Worm (Caenorhabditis elegans) whole organism, young adult: ENCODE data around the gene idpp-3.

ENCODE experiments used
- B0035.1 ChIP-seq: sonication (generic microtip); optimal IDR thresholded peaks from 2 replicates; lab custom pipeline; 2016; ENCODE audit warnings: missing genetic modification characterization, mild to moderate bottlenecking, missing compliant biosample characterization, missing genotype, missing genetic modification reagents
- C06A6.2 ChIP-seq: fragments of 200-800 bp; sonication (Bioruptor generic); conservative IDR thresholded peaks from 2 replicates; pipeline ENCODE4 v1.3.6; 2022; ENCODE audit warnings: missing genetic modification characterization, missing compliant biosample characterization
- F10E7.11 ChIP-seq: sonication (generic microtip); optimal IDR thresholded peaks from 2 replicates; lab custom pipeline; 2017; ENCODE audit warnings: mild to moderate bottlenecking, missing genetic modification characterization, moderate library complexity, missing compliant biosample characterization
- F37B4.10 ChIP-seq: fragments of 200-800 bp; sonication (Bioruptor generic); IDR thresholded peaks from 2 replicates; pipeline ENCODE4 v1.3.6; 2022; ENCODE audit warnings: missing genetic modification characterization, missing compliant biosample characterization
- K11D2.4 ChIP-seq: fragments of 200-800 bp; sonication (Bioruptor generic); IDR thresholded peaks from 2 replicates; pipeline ENCODE4 v1.3.6; 2022; ENCODE audit warnings: missing genetic modification reagents, missing genetic modification characterization, missing compliant biosample characterization
- Y53G8AR.9 ChIP-seq: fragments of 200-800 bp; sonication (Bioruptor generic); conservative IDR thresholded peaks from 2 replicates; pipeline ENCODE4 v1.3.6; 2022; ENCODE audit warnings: missing genetic modification reagents, missing genetic modification characterization, missing compliant biosample characterization
- ama-1 ChIP-seq, 3 experiments: fragments of 150-350 bp in 1 of 3; sonication (generic microtip) in 2 of 3; optimal IDR thresholded peaks; 2 replicates each; lab custom pipeline; 2014 to 2018; ENCODE audit warnings: missing biosample characterization in 2 of 3, missing genetic modification characterization in 2 of 3, missing genetic modification reagents in 2 of 3
- aptf-2 ChIP-seq: fragments of 200-800 bp; sonication (Bioruptor generic); conservative IDR thresholded peaks from 2 replicates; pipeline ENCODE4 v1.3.6; 2022; ENCODE audit warnings: missing genetic modification reagents, missing genetic modification characterization, missing compliant biosample characterization
- atf-7 ChIP-seq: sonication (generic microtip); optimal IDR thresholded peaks from 2 replicates; lab custom pipeline; 2017; ENCODE audit warnings: mild to moderate bottlenecking, missing genetic modification characterization, missing compliant biosample characterization
- athp-1 ChIP-seq: sonication (generic microtip); optimal IDR thresholded peaks from 2 replicates; lab custom pipeline; 2017; ENCODE audit warnings: mild to moderate bottlenecking, missing genetic modification characterization, missing compliant biosample characterization
- cebp-2 ChIP-seq: fragments of 200-800 bp; sonication (Bioruptor generic); IDR thresholded peaks from 2 replicates; pipeline ENCODE4 v1.3.6; 2022; ENCODE audit warnings: missing genetic modification characterization, missing compliant biosample characterization
- ceh-79 ChIP-seq: sonication (generic microtip); optimal IDR thresholded peaks from 2 replicates; lab custom pipeline; 2017; ENCODE audit warnings: mild to moderate bottlenecking, missing genetic modification characterization, missing compliant biosample characterization
- ceh-91 ChIP-seq: fragments of 200-800 bp; sonication (Bioruptor generic); IDR thresholded peaks from 2 replicates; pipeline ENCODE4 v1.3.6; 2022; ENCODE audit warnings: missing genetic modification reagents, missing genetic modification characterization, missing compliant biosample characterization
- chd-7 ChIP-seq: sonication (generic microtip); optimal IDR thresholded peaks from 2 replicates; lab custom pipeline; 2016; ENCODE audit warnings: mild to moderate bottlenecking, missing genetic modification characterization, moderate library complexity, missing compliant biosample characterization
- dpff-1 ChIP-seq: sonication (generic microtip); optimal IDR thresholded peaks from 2 replicates; lab custom pipeline; 2017; ENCODE audit warnings: mild to moderate bottlenecking, missing genetic modification characterization, missing compliant biosample characterization
- efl-1 ChIP-seq: fragments of 150-350 bp; optimal IDR thresholded peaks from 2 replicates; lab custom pipeline; 2014; ENCODE audit warnings: missing biosample characterization, missing genetic modification reagents, missing genetic modification characterization
- ekl-4 ChIP-seq: fragments of 200-800 bp; sonication (Bioruptor generic); IDR thresholded peaks from 2 replicates; pipeline ENCODE4 v1.3.6; 2022; ENCODE audit warnings: missing genetic modification reagents, missing genetic modification characterization, missing compliant biosample characterization
- ets-4 ChIP-seq: fragments of 200-800 bp; sonication (Bioruptor generic); optimal IDR thresholded peaks from 2 replicates; lab custom pipeline; 2018; ENCODE audit warnings: mild to moderate bottlenecking, missing genetic modification characterization, missing compliant biosample characterization
- him-1 ChIP-seq: sonication (generic microtip); optimal IDR thresholded peaks from 2 replicates; lab custom pipeline; 2016; ENCODE audit warnings: missing genotype, missing genetic modification reagents, missing genetic modification characterization, missing compliant biosample characterization
- hlh-12 ChIP-seq: sonication (generic microtip); optimal IDR thresholded peaks from 2 replicates; lab custom pipeline; 2016; ENCODE audit warnings: missing genetic modification characterization, missing compliant biosample characterization
- hsf-1 ChIP-seq: fragments of 200-800 bp; sonication (Bioruptor generic); IDR thresholded peaks from 2 replicates; pipeline ENCODE4 v1.3.6; 2022; ENCODE audit warnings: missing genetic modification reagents, missing genetic modification characterization, missing compliant biosample characterization
- lin-26 ChIP-seq: fragments of 200-800 bp; sonication (Bioruptor generic); IDR thresholded peaks from 2 replicates; pipeline ENCODE4 v1.3.6; 2022; ENCODE audit warnings: missing genetic modification reagents, missing genetic modification characterization, missing compliant biosample characterization
- lir-1 ChIP-seq: fragments of 200-800 bp; sonication (Bioruptor generic); conservative IDR thresholded peaks from 2 replicates; pipeline ENCODE4 v1.3.6; 2022; ENCODE audit warnings: missing genetic modification reagents, missing genetic modification characterization, missing compliant biosample characterization
- lsy-27 ChIP-seq: sonication (generic microtip); optimal IDR thresholded peaks from 2 replicates; lab custom pipeline; 2017; ENCODE audit warnings: missing genetic modification characterization, mild to moderate bottlenecking, missing compliant biosample characterization, antibody characterized with exemption, missing genotype, borderline replicate concordance; ENCODE audit not compliant: insufficient read depth
- madf-8 ChIP-seq: fragments of 200-800 bp; sonication (Bioruptor generic); conservative IDR thresholded peaks from 2 replicates; pipeline ENCODE4 v1.3.6; 2022; ENCODE audit warnings: missing genetic modification reagents, missing genetic modification characterization, missing compliant biosample characterization
- mxl-1 ChIP-seq: sonication (generic microtip); optimal IDR thresholded peaks from 2 replicates; lab custom pipeline; 2016; ENCODE audit warnings: missing genetic modification characterization, missing compliant biosample characterization
- nhr-120 ChIP-seq: fragments of 200-800 bp; sonication (Bioruptor generic); IDR thresholded peaks from 2 replicates; pipeline ENCODE4 v1.3.6; 2022; ENCODE audit warnings: missing genetic modification characterization, missing compliant biosample characterization
- nhr-27 ChIP-seq: fragments of 200-800 bp; sonication (Bioruptor generic); optimal IDR thresholded peaks from 2 replicates; lab custom pipeline; 2018; ENCODE audit warnings: mild to moderate bottlenecking, missing genetic modification characterization, moderate library complexity, missing compliant biosample characterization
- snpc-1.1 ChIP-seq: sonication (generic microtip); optimal IDR thresholded peaks from 2 replicates; lab custom pipeline; 2017; ENCODE audit warnings: missing genetic modification characterization, mild to moderate bottlenecking, missing compliant biosample characterization, antibody characterized with exemption, moderate library complexity, missing genotype, missing genetic modification reagents; ENCODE audit not compliant: insufficient read depth
- tbp1 ChIP-seq: fragments of 200-800 bp; sonication (Bioruptor generic); optimal IDR thresholded peaks from 2 replicates; lab custom pipeline; 2018; ENCODE audit warnings: mild to moderate bottlenecking, missing genetic modification characterization, missing compliant biosample characterization
- tlf-1 ChIP-seq: fragments of 200-800 bp; sonication (Bioruptor generic); optimal IDR thresholded peaks from 2 replicates; lab custom pipeline; 2018; ENCODE audit warnings: mild to moderate bottlenecking, missing genetic modification characterization, missing compliant biosample characterization
- zim-3 ChIP-seq: sonication (generic microtip); optimal IDR thresholded peaks from 2 replicates; lab custom pipeline; 2017; ENCODE audit warnings: mild to moderate bottlenecking, missing genetic modification characterization, moderate library complexity, missing compliant biosample characterization

Gene idpp-3

DNA sequence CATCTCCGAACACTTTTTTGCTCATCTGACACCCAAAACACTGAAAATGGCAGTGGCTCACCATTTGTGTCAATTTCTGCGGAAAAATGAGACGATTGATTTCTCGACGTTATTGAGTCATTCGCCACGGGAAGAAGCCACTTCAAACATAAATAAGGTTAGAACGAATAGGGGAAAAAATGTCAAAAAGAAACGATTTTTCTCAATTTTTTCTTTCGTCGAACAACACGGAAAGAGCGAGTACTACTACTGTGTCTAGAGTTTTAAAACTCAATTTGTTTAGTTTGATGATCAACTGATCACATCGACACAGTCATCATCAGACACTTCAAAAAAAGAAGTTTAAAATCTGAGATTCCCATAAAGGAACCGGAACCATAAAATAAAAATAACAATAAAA lies 40.5 kb downstream of the idpp-3 start (continued):
- TF ChIP-seq ceh-91 (no peak), madf-8 (GFP tag; lab: Robert Waterston, UW) (no peak), nhr-27 (tag; lab: Kevin White, UChicago) (no peak), snpc-1.1 (tag; lab: Kevin White, UChicago) (no peak)
- TF ChIP-seq, all 124 proteins: peak for 0

- no peak for TF ChIP-seq chd-7 (tag; lab: Kevin White, UChicago)
- no peak for TF ChIP-seq nhr-120 (GFP tag; lab: Robert Waterston, UW)
- TF ChIP-seq ceh-91: no peak
- no peak for TF ChIP-seq lir-1
- no peak for TF ChIP-seq tbp1
- no peak for TF ChIP-seq ama-1 (optimal IDR thresholded peaks at IDR 0.05; lab: Kevin White, UChicago)
- no peak for TF ChIP-seq ama-1 (GFP tag; optimal IDR thresholded peaks at IDR 0.05; lab: Kevin White, UChicago)
- no peak for TF ChIP-seq dpff-1
- no peak for TF ChIP-seq tlf-1 (GFP tag; lab: Kevin White, UChicago)
- TF ChIP-seq mxl-1: no peak
- TF ChIP-seq, all 124 proteins: peak for 0
Measured at ce11 chrX:14918538-14918937, 42.8 kb downstream of the idpp-3 start, which contains the start of gene npr-40. TSS of gene npr-40 (plus strand) at chrX:14918838.

DNA sequence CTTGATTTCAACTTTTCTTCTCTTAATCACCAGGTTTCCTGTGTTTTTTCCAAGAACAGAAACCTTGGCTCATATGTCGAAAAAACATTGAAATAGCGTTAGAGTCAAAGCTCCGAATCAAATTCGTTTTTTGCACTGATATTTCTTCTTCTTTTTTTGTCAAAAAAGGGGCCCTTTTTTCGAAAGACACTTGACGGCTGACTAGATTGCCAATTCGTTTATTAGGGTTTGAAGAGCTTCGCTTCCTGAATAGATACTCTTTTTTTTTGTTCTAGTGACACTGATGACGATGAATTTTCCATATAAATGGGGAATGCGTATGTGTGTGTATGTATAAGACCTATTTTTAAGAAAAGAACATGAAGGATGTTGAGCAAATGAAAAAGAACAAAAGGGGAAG lies 44.6 kb downstream of the idpp-3 start:
- TF ChIP-seq B0035.1 (no peak), hlh-12 (tag; lab: Kevin White, UChicago) (no peak)

DNA sequence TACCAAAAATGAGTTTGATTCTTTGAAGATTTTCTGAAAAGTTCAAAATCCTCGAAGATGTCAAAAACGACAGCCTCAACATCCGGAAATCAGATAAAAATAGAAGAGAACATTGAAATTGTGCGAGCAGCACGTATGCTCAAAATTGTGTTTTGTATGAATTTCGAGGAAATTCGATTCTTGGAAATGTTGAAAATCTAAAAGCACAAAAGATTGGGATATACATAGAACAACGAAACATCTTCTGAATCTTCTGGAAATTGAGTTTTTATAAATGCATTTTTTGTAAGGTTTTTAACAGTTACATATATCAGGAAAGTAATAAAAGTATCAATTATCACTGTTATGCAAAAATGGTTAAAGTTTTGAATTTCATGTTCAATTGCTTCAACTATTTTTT lies 50.7 kb downstream of the idpp-3 start:
- TF ChIP-seq aptf-2 (GFP tag; lab: Robert Waterston, UW) (no peak), hsf-1 (no peak), ceh-79 (tag; lab: Kevin White, UChicago) (no peak), cebp-2 (no peak), lin-26 (GFP tag; lab: Robert Waterston, UW) (no peak), zim-3 (no peak), lsy-27 (tag; lab: Kevin White, UChicago) (no peak), ekl-4 (GFP tag; lab: Robert Waterston, UW) (no peak), atf-7 (tag; lab: Kevin White, UChicago) (no peak), him-1 (no peak), Y53G8AR.9 (GFP tag; lab: Robert Waterston, UW) (no peak), nhr-27 (tag; lab: Kevin White, UChicago) (no peak), K11D2.4 (GFP tag; lab: Robert Waterston, UW) (no peak), C06A6.2 (no peak), ets-4 (GFP tag; lab: Kevin White, UChicago) (no peak), athp-1 (no peak), F37B4.10 (GFP tag; lab: Robert Waterston, UW) (no peak), efl-1 (GFP tag; lab: Kevin White, UChicago) (no peak), F10E7.11 (no peak)
